Fruit fly (Drosophila melanogaster): ENCODE results near the gene ome.

dm6 chr3L:14728460-14728859 lies 55.8 kb downstream of the ome start, which contains the start of gene CG13473:
- TF ChIP-seq EcR (GFP tag; optimal IDR thresholded peaks at IDR 0.05): no peak
- TF ChIP-seq usp (GFP tag; optimal IDR thresholded peaks at IDR 0.05): no peak
- no peak for TF ChIP-seq pan (optimal IDR thresholded peaks at IDR 0.05)
- no peak for TF ChIP-seq CG8478 (optimal IDR thresholded peaks at IDR 0.05)
